Fruit fly (Drosophila melanogaster) whole organism, wandering third instar larva: ENCODE results near the gene ball.

Source experiments
- CG32264 ChIP-seq: fragments of 200-800 bp; sonication (Bioruptor generic); optimal IDR thresholded peaks from 2 replicates; lab custom pipeline; 2016; ENCODE audit warnings: missing biosample characterization, missing genetic modification characterization
- Dfd ChIP-seq: fragments of >200 bp; optimal IDR thresholded peaks from 2 replicates; lab custom pipeline; 2017; ENCODE audit warnings: missing biosample characterization, missing genetic modification characterization
- OdsH ChIP-seq: fragments of 200-800 bp; sonication (Bioruptor generic); optimal IDR thresholded peaks from 2 replicates; lab custom pipeline; 2016; ENCODE audit warnings: missing biosample characterization, mild to moderate bottlenecking, missing genetic modification characterization
- fru ChIP-seq: fragments of 200-800 bp; sonication (Bioruptor generic); optimal IDR thresholded peaks from 3 replicates; lab custom pipeline; 2016; ENCODE audit warnings: missing biosample characterization, mild to moderate bottlenecking, missing genetic modification characterization
- h ChIP-seq: fragments of 200-800 bp; sonication (Bioruptor generic); optimal IDR thresholded peaks from 3 replicates; lab custom pipeline; 2016; ENCODE audit warnings: missing biosample characterization, mild to moderate bottlenecking, missing genetic modification characterization
- psq ChIP-seq: fragments of 200-800 bp; sonication (Bioruptor generic); optimal IDR thresholded peaks from 3 replicates; lab custom pipeline; 2017; ENCODE audit warnings: missing biosample characterization, mild to moderate bottlenecking, missing genetic modification characterization, moderate library complexity

dm6 chr3R:26897302-26897701 lies 30.7 kb upstream of the ball start:
- TF ChIP-seq OdsH (GFP tag; lab: Kevin White, UChicago) (no peak), CG32264 (GFP tag; lab: Kevin White, UChicago) (no peak), h (no peak), Dfd (GFP tag; lab: Kevin White, UChicago) (no peak), psq (GFP tag; lab: Kevin White, UChicago) (no peak), fru (GFP tag; lab: Kevin White, UChicago) (no peak)
